Fruit fly (Drosophila melanogaster): ENCODE results near the gene eff.

The eff gene

DNA sequence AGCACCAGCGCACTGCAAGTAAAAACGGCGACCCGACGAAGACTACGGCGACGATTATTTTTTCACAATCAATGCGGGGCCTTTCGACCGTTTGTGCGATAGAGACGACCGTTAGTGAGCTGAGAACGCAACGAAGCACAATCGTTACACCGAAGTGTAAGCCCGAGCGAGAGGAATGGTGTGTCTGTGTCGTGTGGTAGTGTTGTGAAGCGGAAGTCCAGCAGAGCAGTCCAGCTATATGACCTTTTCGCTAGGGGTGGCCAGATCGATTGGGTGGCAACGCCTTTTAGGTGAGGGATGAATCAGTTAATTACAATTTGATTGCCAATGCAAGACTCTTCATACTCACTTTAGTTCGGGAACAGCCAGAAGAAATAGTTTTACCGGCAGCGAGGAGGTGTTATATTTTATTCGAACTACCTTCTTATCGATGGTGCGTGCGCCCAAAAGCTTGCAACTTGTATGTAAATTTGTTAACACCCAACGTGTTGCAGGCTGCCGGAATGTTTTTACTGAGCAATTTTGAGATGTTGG lies 394 bp downstream of the eff start (continued):
- TF ChIP-seq Ravus (GFP tag; IDR thresholded peaks at IDR 0.05), result no peak
- TF ChIP-seq btn (GFP tag; optimal IDR thresholded peaks at IDR 0.05), result peak; percentile 6
- TF ChIP-seq HLHmδ (GFP tag; optimal IDR thresholded peaks at IDR 0.05), result peak; percentile 92
- TF ChIP-seq Atf6 (GFP tag; IDR thresholded peaks at IDR 0.05), result peak; percentile 24; the same call in 1 of the 2 replicates
- no peak for TF ChIP-seq Dp (GFP tag; optimal IDR thresholded peaks at IDR 0.05)
- TF ChIP-seq CG7928 (GFP tag; optimal IDR thresholded peaks at IDR 0.05), result peak; percentile 43
- TF ChIP-seq kay (GFP tag; optimal IDR thresholded peaks at IDR 0.05), result peak; percentile 78
- TF ChIP-seq CG17912 (GFP tag; optimal IDR thresholded peaks at IDR 0.05), result peak; percentile 84
- TF ChIP-seq Oaz (GFP tag; IDR thresholded peaks at IDR 0.05), result no peak
- TF ChIP-seq CG18599 (GFP tag; optimal IDR thresholded peaks at IDR 0.05), result peak; percentile 58
- TF ChIP-seq CG34422 (GFP tag; IDR thresholded peaks at IDR 0.05), result peak; percentile 66; the same call in 1 of the 3 replicates
- peak; percentile 54 for TF ChIP-seq grau (tag; optimal IDR thresholded peaks at IDR 0.05)
- peak; percentile 47; the same call in 1 of the 2 replicates for TF ChIP-seq ranshi (GFP tag; IDR thresholded peaks at IDR 0.05)
- peak; percentile 62 for TF ChIP-seq hkb (optimal IDR thresholded peaks at IDR 0.05)
- 0 out of 2 replicates have a peak, but pooled peaks have one; percentile 14 for TF ChIP-seq hkb (GFP tag; IDR thresholded peaks at IDR 0.05)
- peak; percentile 54 for TF ChIP-seq eyg (GFP tag; optimal IDR thresholded peaks at IDR 0.05)
- TF ChIP-seq vfl (GFP tag; optimal IDR thresholded peaks at IDR 0.05), result peak; percentile 55
- TF ChIP-seq zen2 (GFP tag; IDR thresholded peaks at IDR 0.05; ENCODE audit: partially characterized antibody), result no peak
- no peak for TF ChIP-seq CG11398 (GFP tag; optimal IDR thresholded peaks at IDR 0.05)
- peak; percentile 76 for TF ChIP-seq ewg (GFP tag; optimal IDR thresholded peaks at IDR 0.05)
- peak; percentile 74 for TF ChIP-seq Hmr (GFP tag; optimal IDR thresholded peaks at IDR 0.05)
- no peak for TF ChIP-seq CG12236 (GFP tag; optimal IDR thresholded peaks at IDR 0.05)
- TF ChIP-seq ken (GFP tag; IDR thresholded peaks at IDR 0.05), result peak; percentile 84
- TF ChIP-seq esg (GFP tag; conservative IDR thresholded peaks at IDR 0.05), result peak; percentile 45
- peak; percentile 5 for TF ChIP-seq CG10274 (GFP tag; optimal IDR thresholded peaks at IDR 0.05)
- TF ChIP-seq ab (GFP tag; optimal IDR thresholded peaks at IDR 0.05), result peak; percentile 31
- peak; percentile 44 for TF ChIP-seq CG4424 (GFP tag; optimal IDR thresholded peaks at IDR 0.05)
- peak; percentile 98 for TF ChIP-seq CG8478 (optimal IDR thresholded peaks at IDR 0.05)
- TF ChIP-seq CG2116 (GFP tag; optimal IDR thresholded peaks at IDR 0.05), result no peak
- TF ChIP-seq CG8281 (tag; optimal IDR thresholded peaks at IDR 0.05), result peak; percentile 27
- TF ChIP-seq prd (optimal IDR thresholded peaks at IDR 0.05), result no peak
- peak; percentile 71; the same call in 2 of the 3 replicates for TF ChIP-seq prd (GFP tag; IDR thresholded peaks at IDR 0.05)
- TF ChIP-seq Gsc (GFP tag; IDR thresholded peaks at IDR 0.05), result no peak
- no peak; the same call in 2 of the 3 replicates for TF ChIP-seq H15 (GFP tag; IDR thresholded peaks at IDR 0.05)
- peak; percentile 47 for TF ChIP-seq HHEX (GFP tag; optimal IDR thresholded peaks at IDR 0.05)
- TF ChIP-seq CG31441 (GFP tag; IDR thresholded peaks at IDR 0.05), result no peak
- peak; percentile 59; the same call in 1 of the 3 replicates for TF ChIP-seq CG6175 (GFP tag; IDR thresholded peaks at IDR 0.05)
- TF ChIP-seq CG4854 (GFP tag; optimal IDR thresholded peaks at IDR 0.05), result no peak
- TF ChIP-seq sisA (GFP tag; IDR thresholded peaks at IDR 0.05), result peak; percentile 70
- peak; percentile 75 for TF ChIP-seq CG12769 (tag; optimal IDR thresholded peaks at IDR 0.05)
- TF ChIP-seq CG8290 (GFP tag; optimal IDR thresholded peaks at IDR 0.05), result peak; percentile 75
- peak; percentile 65 to 97 for TF ChIP-seq CG8290 (tag; optimal IDR thresholded peaks at IDR 0.05)
- TF ChIP-seq CG12299 (tag; optimal IDR thresholded peaks at IDR 0.05), result no peak
- peak; percentile 96 for TF ChIP-seq stwl (tag; optimal IDR thresholded peaks at IDR 0.05)
- peak; percentile 18 for TF ChIP-seq CG1602 (GFP tag; optimal IDR thresholded peaks at IDR 0.05)
- TF ChIP-seq Hr39 (optimal IDR thresholded peaks at IDR 0.05), result no peak
- TF ChIP-seq CG7372 (GFP tag; IDR thresholded peaks at IDR 0.05), result peak; percentile 57
- TF ChIP-seq pho (GFP tag; optimal IDR thresholded peaks at IDR 0.05), result peak; percentile 69
- TF ChIP-seq CG11456 (GFP tag; IDR thresholded peaks at IDR 0.05), result peak; percentile 89
- TF ChIP-seq D19A (tag; optimal IDR thresholded peaks at IDR 0.05), result no peak
- TF ChIP-seq disco-r (GFP tag; optimal IDR thresholded peaks at IDR 0.05), result peak; percentile 25
- peak; percentile 19 for TF ChIP-seq CG2712 (tag; optimal IDR thresholded peaks at IDR 0.05)

Data from whole organism, embryonic.